Worm (Caenorhabditis elegans): ENCODE measurements around the gene clec-150.

Gene clec-150

ce11 chrIII:1002510-1002909 lies at the start of gene clec-150:
Gene clec-150 (plus strand): TSS chrIII:1002707.
- no peak for TF ChIP-seq unc-62 (GFP tag; optimal IDR thresholded peaks at IDR 0.05)

DNA sequence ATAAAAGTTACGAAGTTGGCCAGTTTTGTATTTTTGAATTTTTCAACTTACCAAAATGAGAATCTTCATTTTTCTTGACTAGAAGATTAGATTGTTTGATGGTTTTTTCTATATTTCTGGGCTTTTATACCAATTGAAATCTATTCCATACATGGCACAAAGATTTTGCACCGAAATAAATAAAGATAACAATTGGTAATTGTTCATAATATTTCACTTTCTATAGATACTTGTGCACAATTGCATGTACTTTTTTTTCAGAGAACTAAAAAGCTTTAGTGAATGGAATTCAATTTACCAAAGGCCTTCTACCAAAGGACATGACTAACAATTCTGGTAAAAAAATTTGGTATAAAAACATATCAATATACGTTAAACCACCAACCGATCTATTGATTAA lies 48.0 kb upstream of the clec-150 start, which contains the start of the genes T12B5.15 and T12B5.14:
TSS of gene T12B5.15 (minus strand) at position 101 of the 400 bp plus-strand sequence.
TSS of gene T12B5.14 (plus strand) at position 321 of the 400 bp plus-strand sequence.
- no peak for TF ChIP-seq unc-62 (GFP tag; optimal IDR thresholded peaks at IDR 0.05)

- no peak for TF ChIP-seq unc-62 (GFP tag; optimal IDR thresholded peaks at IDR 0.05)
Measured at ce11 chrIII:955981-956380, 46.5 kb upstream of the clec-150 start, which contains the start of gene fbxa-54. Gene fbxa-54 (plus strand): TSS chrIII:956334.

ce11 chrIII:961948-962347 lies 40.6 kb upstream of the clec-150 start, which contains the start of gene fbxa-51:
Gene fbxa-51 (plus strand): TSS chrIII:962269.
- no peak for TF ChIP-seq unc-62 (GFP tag; optimal IDR thresholded peaks at IDR 0.05)

DNA sequence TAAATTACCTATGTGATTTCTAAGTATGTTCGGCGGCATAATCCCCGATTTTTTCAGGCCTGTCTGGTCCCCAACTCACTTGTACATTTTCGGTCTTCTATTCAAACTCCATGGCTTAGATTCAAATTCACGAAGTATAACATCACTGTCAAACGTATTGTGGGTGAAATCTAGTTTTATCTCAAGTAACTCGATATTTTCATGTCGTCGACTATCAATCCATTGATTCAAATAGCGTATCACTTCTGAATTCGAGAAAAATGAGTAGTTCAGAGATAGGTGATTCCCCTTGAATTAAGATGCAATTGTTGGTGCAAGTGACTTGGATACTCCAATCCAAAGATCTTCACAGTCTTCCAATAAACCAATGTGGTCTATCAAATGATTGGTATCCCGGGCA lies 37.9 kb upstream of the clec-150 start:
- no peak for TF ChIP-seq unc-62 (GFP tag; optimal IDR thresholded peaks at IDR 0.05)

DNA sequence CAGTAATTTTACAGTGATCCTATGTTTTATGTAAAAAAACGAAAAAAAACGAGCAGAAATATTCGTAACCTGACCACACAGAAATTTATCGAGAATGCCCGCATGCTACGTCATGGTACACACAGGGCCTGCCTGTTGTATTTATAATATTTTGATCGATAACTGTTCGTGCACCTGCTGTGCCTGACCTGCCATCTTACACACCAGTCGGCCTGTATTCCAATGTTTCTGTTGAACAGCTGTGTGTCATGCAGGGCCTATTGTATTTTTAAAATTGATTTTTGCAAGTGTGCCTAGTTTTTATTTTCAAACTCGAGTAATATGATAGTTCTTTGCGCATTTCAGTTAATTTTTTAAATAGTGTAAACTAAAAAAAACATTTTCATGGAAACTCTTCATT lies 36.2 kb upstream of the clec-150 start:
- TF ChIP-seq unc-62 (GFP tag; optimal IDR thresholded peaks at IDR 0.05), result no peak

DNA sequence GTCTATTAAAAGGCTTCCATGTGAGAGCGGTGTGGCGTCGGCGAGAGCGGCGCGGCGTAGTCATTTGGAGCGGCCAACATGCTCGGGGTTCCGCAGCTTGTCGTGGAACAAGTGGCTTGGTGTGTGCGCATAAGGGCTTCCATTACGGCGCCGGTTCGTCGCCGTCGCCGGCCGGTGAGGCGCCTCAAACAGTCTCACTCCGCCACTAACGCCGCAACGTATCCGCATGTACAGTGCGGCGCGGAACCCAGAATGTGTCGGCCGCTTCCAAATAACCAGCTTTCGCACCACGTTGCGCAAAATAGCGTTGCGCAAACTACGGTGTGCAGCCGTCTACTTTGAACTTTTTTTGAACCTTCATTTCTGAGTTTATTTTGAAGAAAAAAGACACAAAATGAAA lies 31.6 kb upstream of the clec-150 start:
- TF ChIP-seq unc-62 (GFP tag; optimal IDR thresholded peaks at IDR 0.05), result no peak

- no peak for TF ChIP-seq unc-62 (GFP tag; optimal IDR thresholded peaks at IDR 0.05)
Measured at ce11 chrIII:978889-979288, 23.6 kb upstream of the clec-150 start.

DNA sequence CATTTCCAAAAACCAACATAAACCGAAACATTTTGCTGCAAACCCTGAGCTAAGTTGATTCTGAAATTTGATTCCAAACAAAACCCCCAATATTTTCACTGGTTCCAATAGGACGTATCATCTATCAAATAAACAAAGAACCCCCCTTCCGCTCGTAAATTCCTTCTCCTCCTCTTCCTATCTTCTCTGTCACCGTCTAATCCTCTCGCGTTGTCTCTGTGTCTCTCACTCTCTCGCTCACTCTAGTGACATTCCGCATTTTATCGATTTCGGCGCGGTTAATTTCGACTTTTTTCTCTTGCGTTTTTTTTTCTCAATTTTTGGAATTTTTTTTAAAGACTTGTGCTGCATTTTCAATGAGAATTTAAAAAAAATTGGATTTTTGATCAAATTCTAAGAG lies 20.5 kb upstream of the clec-150 start:
- TF ChIP-seq unc-62 (GFP tag; optimal IDR thresholded peaks at IDR 0.05), result no peak

- no peak for TF ChIP-seq unc-62 (GFP tag; optimal IDR thresholded peaks at IDR 0.05)
Measured at ce11 chrIII:982961-983360, 19.5 kb upstream of the clec-150 start, which contains the start of gene tbc-10. Gene tbc-10 (plus strand): TSS chrIII:983261.

DNA sequence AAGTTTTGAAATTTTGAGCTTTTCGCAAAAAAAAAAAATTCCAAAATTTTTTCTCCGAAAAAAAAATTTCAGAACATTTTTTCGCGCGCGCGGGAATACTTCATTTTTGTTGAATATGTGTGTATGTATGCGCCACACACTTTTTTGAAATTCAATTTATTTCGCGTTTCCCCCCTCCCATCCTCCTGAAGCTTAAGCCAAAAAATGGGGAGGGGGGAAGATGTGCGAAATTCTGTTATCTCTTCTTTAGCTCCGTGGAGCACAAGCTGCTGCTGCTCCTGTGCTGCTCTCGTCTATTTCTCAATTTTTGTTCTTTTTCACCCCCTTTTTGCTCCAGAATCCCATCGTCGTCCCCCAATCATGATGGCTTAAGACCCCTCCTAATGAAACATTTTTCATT lies 12.9 kb upstream of the clec-150 start:
- TF ChIP-seq unc-62 (GFP tag; optimal IDR thresholded peaks at IDR 0.05), result no peak

- no peak for TF ChIP-seq unc-62 (GFP tag; optimal IDR thresholded peaks at IDR 0.05)
Measured at ce11 chrIII:991581-991980, 10.9 kb upstream of the clec-150 start, which contains the start of gene trp-2. Gene trp-2 (plus strand): TSS chrIII:991881.

- TF ChIP-seq unc-62 (GFP tag; optimal IDR thresholded peaks at IDR 0.05), result no peak
Measured at ce11 chrIII:996564-996963, 5.9 kb upstream of the clec-150 start.

DNA sequence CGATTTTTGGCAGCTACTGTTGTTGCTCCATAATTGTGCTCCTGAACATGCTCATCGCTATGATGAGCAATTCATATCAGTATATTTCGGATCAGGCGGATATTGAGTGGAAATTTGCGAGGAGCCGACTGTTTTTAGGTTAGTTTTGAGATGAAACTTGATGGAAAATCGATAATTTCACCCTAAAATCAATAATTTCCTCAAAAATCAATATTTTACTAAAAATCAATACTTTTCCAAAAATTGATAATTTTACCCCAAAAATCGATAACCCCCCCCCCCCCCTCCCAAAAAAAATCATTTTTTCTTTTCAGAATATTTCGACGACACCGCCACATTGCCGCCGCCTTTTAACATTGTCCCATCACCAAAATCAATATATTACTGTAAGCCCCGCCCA lies 3.7 kb upstream of the clec-150 start:
- no peak for TF ChIP-seq unc-62 (GFP tag; optimal IDR thresholded peaks at IDR 0.05)

DNA sequence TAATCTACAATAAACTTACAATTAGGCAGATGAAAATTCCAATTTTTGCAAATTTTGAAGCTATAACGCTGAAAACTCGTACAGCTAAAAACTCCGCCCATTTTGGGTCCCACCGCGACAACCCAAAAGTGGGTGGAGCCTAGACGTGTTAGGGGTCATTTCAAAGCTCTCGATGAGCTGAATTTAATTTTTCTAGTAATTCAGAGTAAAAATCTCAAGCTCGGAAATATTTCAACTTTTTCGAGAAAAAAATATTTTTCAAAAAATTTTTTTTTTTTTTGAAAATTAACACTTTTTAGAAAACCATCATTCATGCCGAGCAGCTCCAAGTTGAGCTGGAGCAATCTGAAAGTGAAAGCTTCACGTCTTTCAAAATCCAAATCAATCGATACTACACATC lies 1.2 kb upstream of the clec-150 start, which contains the start of gene R06B10.7:
TSS of gene R06B10.7 (minus strand) at position 101 of the 400 bp plus-strand sequence.
- no peak for TF ChIP-seq unc-62 (GFP tag; optimal IDR thresholded peaks at IDR 0.05)

DNA sequence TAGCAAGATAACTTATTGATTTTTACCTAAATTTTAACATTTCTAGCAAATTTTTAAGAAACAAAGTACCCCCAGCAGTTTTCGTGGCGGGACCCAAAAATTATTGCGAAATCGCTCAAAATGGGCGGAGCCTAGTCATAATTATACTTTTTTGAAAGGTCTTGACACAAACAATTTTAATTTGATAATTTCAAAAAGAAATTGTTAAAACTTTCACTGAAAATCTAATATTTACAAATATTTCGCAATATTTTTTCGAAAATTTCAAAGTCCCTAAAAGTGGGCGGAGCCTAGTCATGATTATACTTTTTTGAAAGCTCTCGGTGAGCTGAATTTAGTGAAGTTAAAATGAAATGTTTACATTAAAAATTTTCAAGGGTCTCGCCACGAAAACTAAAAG lies 2.0 kb downstream of the clec-150 start:
- TF ChIP-seq unc-62 (GFP tag; optimal IDR thresholded peaks at IDR 0.05), result no peak

ce11 chrIII:1007143-1007905 lies 4.8 kb downstream of the clec-150 start:
- TF ChIP-seq unc-62 (GFP tag; optimal IDR thresholded peaks at IDR 0.05), result no peak

All from whole organism, dauer.